Worm (Caenorhabditis elegans): ENCODE measurements around the gene Y7A5A.2.

Y7A5A.2 gene

DNA sequence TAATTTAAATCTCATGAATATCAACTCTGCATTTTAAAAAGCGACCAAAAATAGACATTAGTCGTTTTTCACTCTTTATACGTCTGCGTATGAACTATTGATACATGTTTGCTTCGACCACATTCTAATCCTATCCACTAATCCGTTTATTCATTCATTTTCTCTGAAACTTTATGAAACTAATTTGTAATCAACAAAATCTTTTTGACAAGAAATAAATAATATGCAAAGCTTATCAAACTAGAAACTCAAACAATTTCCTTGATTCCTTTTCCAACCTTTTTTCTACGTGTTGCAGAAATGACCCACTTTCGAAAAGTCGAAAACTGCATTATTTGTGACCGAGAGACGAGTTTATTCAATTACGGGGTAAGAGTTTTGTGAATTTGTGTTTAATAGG lies 30.2 kb downstream of the Y7A5A.2 start, which contains the start of gene nhr-255:
Gene nhr-255, plus strand, starts transcription at position 301 of the 400 bp plus-strand sequence.
- TF ChIP-seq ces-1 (GFP tag; optimal IDR thresholded peaks at IDR 0.05) (peak; percentile 86), mab-5 (tag; optimal IDR thresholded peaks at IDR 0.05) (no peak)

DNA sequence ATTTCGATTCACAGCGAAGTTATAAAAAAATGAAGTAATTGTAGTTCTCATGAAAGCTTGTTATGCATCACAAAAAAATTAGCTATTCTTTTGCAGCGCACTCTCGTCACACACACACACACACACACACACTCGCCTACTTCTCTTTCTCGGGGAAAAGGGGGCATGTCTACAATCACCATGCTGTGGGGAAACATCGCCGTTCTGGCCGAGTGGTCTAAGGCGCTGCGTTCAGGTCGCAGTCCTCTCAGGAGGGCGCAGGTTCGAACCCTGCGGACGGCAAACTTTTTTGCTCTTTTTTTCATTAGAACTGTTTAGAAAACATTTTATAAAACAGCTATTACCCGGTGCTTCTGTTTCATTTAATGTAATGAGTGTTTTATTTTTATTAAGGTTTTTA lies 30.7 kb downstream of the Y7A5A.2 start:
- TF ChIP-seq ces-1 (GFP tag; optimal IDR thresholded peaks at IDR 0.05) (no peak), lsy-2 (tag; optimal IDR thresholded peaks at IDR 0.05) (peak; percentile 51), bed-3 (GFP tag; optimal IDR thresholded peaks at IDR 0.05) (peak; percentile 88), blmp-1 (tag; optimal IDR thresholded peaks at IDR 0.05) (no peak), pha-4 (tag; optimal IDR thresholded peaks at IDR 0.05) (peak; percentile 1), zip-8 (tag; optimal IDR thresholded peaks at IDR 0.05) (no peak), mab-5 (tag; optimal IDR thresholded peaks at IDR 0.05) (no peak), unc-39 (tag; optimal IDR thresholded peaks at IDR 0.05) (no peak), drap-1 (GFP tag; optimal IDR thresholded peaks at IDR 0.05) (peak; percentile 94), tbx-8 (GFP tag; optimal IDR thresholded peaks at IDR 0.05) (peak; percentile 70), lin-32 (GFP tag; optimal IDR thresholded peaks at IDR 0.05) (peak; percentile 78), nhr-2 (tag; optimal IDR thresholded peaks at IDR 0.05) (no peak), elt-1 (tag; optimal IDR thresholded peaks at IDR 0.05; ENCODE audit: borderline replicate concordance, insufficient read depth) (no peak), ceh-83 (GFP tag; optimal IDR thresholded peaks at IDR 0.05) (peak; percentile 90), nhr-76 (tag; optimal IDR thresholded peaks at IDR 0.05) (no peak), sem-2 (GFP tag; optimal IDR thresholded peaks at IDR 0.05) (peak; percentile 79), flh-1 (GFP tag; optimal IDR thresholded peaks at IDR 0.05) (peak; percentile 81), cnd-1 (tag; optimal IDR thresholded peaks at IDR 0.05) (peak; percentile 90), unc-62 (GFP tag; optimal IDR thresholded peaks at IDR 0.05) (peak; percentile 35), ztf-11 (tag; optimal IDR thresholded peaks at IDR 0.05) (peak; percentile 4), mep-1 (tag; optimal IDR thresholded peaks at IDR 0.05) (no peak), M03D4.4 (tag; optimal IDR thresholded peaks at IDR 0.05) (peak; percentile 92), ceh-39 (tag; optimal IDR thresholded peaks at IDR 0.05) (no peak), nhr-237 (tag; optimal IDR thresholded peaks at IDR 0.05) (peak; percentile 66), hlh-1 (tag; optimal IDR thresholded peaks at IDR 0.05) (peak; percentile 20), sptf-1 (tag; optimal IDR thresholded peaks at IDR 0.05) (peak; percentile 96), mls-2 (tag; optimal IDR thresholded peaks at IDR 0.05) (peak; percentile 94), ceh-43 (GFP tag; optimal IDR thresholded peaks at IDR 0.05) (peak; percentile 85), elt-3 (tag; optimal IDR thresholded peaks at IDR 0.05) (no peak), ham-2 (GFP tag; optimal IDR thresholded peaks at IDR 0.05) (peak; percentile 85), unc-120 (tag; optimal IDR thresholded peaks at IDR 0.05; ENCODE audit: poor library complexity, severe bottlenecking) (peak; percentile 78), nhr-28 (tag; optimal IDR thresholded peaks at IDR 0.05) (peak; percentile 2), lin-13 (tag; optimal IDR thresholded peaks at IDR 0.05) (peak; percentile 28), nhr-12 (tag; optimal IDR thresholded peaks at IDR 0.05) (no peak), snpc-4 (tag; optimal IDR thresholded peaks at IDR 0.05) (no peak)

DNA sequence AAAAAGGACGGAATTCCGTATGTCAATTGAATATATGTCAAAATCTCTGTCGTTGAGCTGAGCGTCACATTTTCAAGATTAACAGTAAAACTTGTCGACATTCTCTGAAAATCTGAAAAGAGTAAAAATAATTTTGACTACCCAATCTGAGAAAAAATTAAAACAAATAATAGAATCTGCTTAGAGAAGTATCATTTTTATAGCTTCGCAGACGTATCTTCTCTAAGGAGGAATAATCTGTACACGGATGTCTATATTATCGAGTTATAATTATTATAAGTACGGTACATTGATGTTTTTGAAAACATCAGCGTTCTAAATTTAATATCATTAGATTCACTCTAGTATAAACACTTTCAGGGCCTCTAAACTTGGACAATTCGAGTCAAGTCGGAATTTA lies 32.0 kb downstream of the Y7A5A.2 start, which contains the start of gene srg-64:
Gene srg-64, minus strand, starts transcription at position 101 of the 400 bp plus-strand sequence.
- TF ChIP-seq nhr-76 (tag; optimal IDR thresholded peaks at IDR 0.05) (no peak), nhr-2 (tag; optimal IDR thresholded peaks at IDR 0.05) (no peak), sptf-1 (tag; optimal IDR thresholded peaks at IDR 0.05) (no peak), sem-2 (GFP tag; optimal IDR thresholded peaks at IDR 0.05) (no peak), ceh-83 (GFP tag; optimal IDR thresholded peaks at IDR 0.05) (no peak), mls-2 (tag; optimal IDR thresholded peaks at IDR 0.05) (no peak), nhr-28 (tag; optimal IDR thresholded peaks at IDR 0.05) (no peak), snpc-4 (tag; optimal IDR thresholded peaks at IDR 0.05) (no peak), nhr-237 (tag; optimal IDR thresholded peaks at IDR 0.05) (no peak), cnd-1 (tag; optimal IDR thresholded peaks at IDR 0.05) (no peak)

DNA sequence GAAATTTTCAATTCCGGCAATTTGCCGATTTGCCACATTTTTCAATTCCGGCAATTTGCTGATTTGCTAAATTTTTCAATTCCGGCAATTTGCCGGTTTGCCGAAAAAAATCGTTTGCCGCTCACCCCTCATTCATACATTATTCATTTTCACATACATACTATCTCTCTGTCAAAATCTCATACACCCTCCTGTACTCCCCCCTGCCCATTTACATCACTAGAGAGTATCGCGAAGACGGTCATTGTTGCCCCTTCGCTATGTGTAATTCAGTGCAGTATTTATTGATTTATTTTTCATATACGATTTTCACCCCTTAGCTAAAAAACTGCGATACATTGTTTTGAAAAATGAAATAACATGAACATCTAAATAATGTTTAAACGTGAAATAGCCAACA lies 36.1 kb downstream of the Y7A5A.2 start:
- no peak for TF ChIP-seq flh-1 (GFP tag; optimal IDR thresholded peaks at IDR 0.05)
- TF ChIP-seq unc-39 (tag; optimal IDR thresholded peaks at IDR 0.05), result no peak
- TF ChIP-seq lin-32 (GFP tag; optimal IDR thresholded peaks at IDR 0.05), result no peak
- TF ChIP-seq mep-1 (tag; optimal IDR thresholded peaks at IDR 0.05), result peak; percentile 6
- TF ChIP-seq nhr-2 (tag; optimal IDR thresholded peaks at IDR 0.05), result no peak
- TF ChIP-seq lsy-2 (tag; optimal IDR thresholded peaks at IDR 0.05), result peak; percentile 54

Data from whole organism, mixed stage, embryonic.